Fruit fly (Drosophila melanogaster) whole organism, embryonic: ENCODE results near the gene bor.

ENCODE experiments used
- Ada2b ChIP-seq: fragments of 200-800 bp; sonication (Bioruptor generic); IDR thresholded peaks from 2 replicates; pipeline ENCODE4 v1.3.6; 2022; ENCODE audit warnings: missing biosample characterization, missing genetic modification characterization
- CG10147 ChIP-seq: fragments of 200-800 bp; sonication (Bioruptor generic); optimal IDR thresholded peaks from 2 replicates; lab custom pipeline; 2019; ENCODE audit warnings: missing biosample characterization, mild to moderate bottlenecking, missing genetic modification characterization, moderate library complexity
- CG12236 ChIP-seq: fragments of 200-800 bp; sonication (Bioruptor generic); optimal IDR thresholded peaks from 2 replicates; lab custom pipeline; 2016; ENCODE audit warnings: missing biosample characterization, missing genetic modification characterization
- CG12769 ChIP-seq: fragments of 200-800 bp; sonication (Bioruptor generic); optimal IDR thresholded peaks from 2 replicates; lab custom pipeline; 2019; ENCODE audit warnings: missing biosample characterization, mild to moderate bottlenecking, missing genetic modification characterization, moderate library complexity
- CG14860 ChIP-seq: fragments of 200-800 bp; sonication (Bioruptor generic); IDR thresholded peaks from 3 replicates; pipeline ENCODE4 v1.3.6; 2022; ENCODE audit warnings: missing biosample characterization, missing genetic modification characterization; ENCODE audit not compliant: partially characterized antibody
- CG15073 ChIP-seq: fragments of 200-800 bp; sonication (Bioruptor generic); optimal IDR thresholded peaks from 2 replicates; lab custom pipeline; 2016; ENCODE audit warnings: missing biosample characterization, missing genetic modification characterization
- CG1603 ChIP-seq: fragments of 200-800 bp; sonication (Bioruptor generic); optimal IDR thresholded peaks from 2 replicates; lab custom pipeline; 2019; ENCODE audit warnings: missing biosample characterization, mild to moderate bottlenecking, missing genetic modification characterization, moderate library complexity
- CG16779 ChIP-seq: fragments of 200-800 bp; sonication (Bioruptor generic); IDR thresholded peaks from 2 replicates; pipeline ENCODE4 v1.3.6; 2022; ENCODE audit warnings: missing biosample characterization, missing genetic modification characterization
- CG17186 ChIP-seq: fragments of 200-800 bp; sonication (Bioruptor generic); optimal IDR thresholded peaks from 3 replicates; lab custom pipeline; 2017; ENCODE audit warnings: missing biosample characterization, missing genetic modification reagents, missing genetic modification characterization
- CG17612 ChIP-seq: fragments of 200-800 bp; sonication (Bioruptor generic); IDR thresholded peaks from 2 replicates; pipeline ENCODE4 v1.3.6; 2022; ENCODE audit warnings: missing biosample characterization, missing genetic modification characterization
- CG1792 ChIP-seq: fragments of 200-800 bp; sonication (Bioruptor generic); optimal IDR thresholded peaks from 2 replicates; lab custom pipeline; 2016; ENCODE audit warnings: missing biosample characterization, missing genetic modification characterization
- CG18262 ChIP-seq: fragments of 200-800 bp; optimal IDR thresholded peaks from 3 replicates; lab custom pipeline; 2019; ENCODE audit warnings: missing biosample characterization, mild to moderate bottlenecking, missing genetic modification characterization, moderate library complexity
- CG33213 ChIP-seq: fragments of 200-800 bp; sonication (Bioruptor generic); optimal IDR thresholded peaks from 3 replicates; lab custom pipeline; 2016; ENCODE audit warnings: missing biosample characterization, missing genetic modification characterization
- CG4424 ChIP-seq: fragments of 200-800 bp; sonication (Bioruptor generic); optimal IDR thresholded peaks from 3 replicates; lab custom pipeline; 2016; ENCODE audit warnings: missing biosample characterization, missing genetic modification characterization
- CG6254 ChIP-seq: fragments of 200-800 bp; sonication (Bioruptor generic); optimal IDR thresholded peaks from 3 replicates; lab custom pipeline; 2017; ENCODE audit warnings: mild to moderate bottlenecking, missing biosample characterization, missing genetic modification reagents, missing genetic modification characterization
- CG8388 ChIP-seq: fragments of 200-800 bp; sonication (Bioruptor generic); optimal IDR thresholded peaks from 2 replicates; lab custom pipeline; 2019; ENCODE audit warnings: missing biosample characterization, mild to moderate bottlenecking, missing genetic modification characterization, moderate library complexity
- CG8478 ChIP-seq: fragments of >200 bp; optimal IDR thresholded peaks from 2 replicates; lab custom pipeline; 2018
- CG9727 ChIP-seq: fragments of 200-800 bp; sonication (Bioruptor generic); optimal IDR thresholded peaks from 3 replicates; lab custom pipeline; 2017; ENCODE audit warnings: missing biosample characterization, mild to moderate bottlenecking, missing genetic modification characterization
- CG9797 ChIP-seq: fragments of 200-800 bp; sonication (Bioruptor generic); optimal IDR thresholded peaks from 3 replicates; lab custom pipeline; 2018; ENCODE audit warnings: missing biosample characterization, mild to moderate bottlenecking, missing genetic modification characterization
- Eip74EF ChIP-seq, 2 experiments: fragments of 200-800 bp in 1 of 2; fragments of >200 bp in 1 of 2; sonication (Bioruptor generic) in 1 of 2; optimal IDR thresholded peaks; 2 replicates each; lab custom pipeline; 2017 to 2019; ENCODE audit warnings: missing biosample characterization in 2 of 2, missing genetic modification characterization in 2 of 2, mild to moderate bottlenecking in 1 of 2, moderate library complexity in 1 of 2
- GATAe ChIP-seq: fragments of 200-800 bp; sonication (Bioruptor generic); conservative IDR thresholded peaks from 2 replicates; pipeline ENCODE4 v1.3.6; 2022; ENCODE audit warnings: missing biosample characterization, missing genetic modification characterization
- Hr39 ChIP-seq: fragments of >200 bp; optimal IDR thresholded peaks from 2 replicates; lab custom pipeline; 2017
- Myb ChIP-seq: fragments of 200-800 bp; sonication (Bioruptor generic); optimal IDR thresholded peaks from 2 replicates; lab custom pipeline; 2016; ENCODE audit warnings: missing biosample characterization, missing genetic modification characterization
- Oli ChIP-seq: fragments of 200-800 bp; sonication (Bioruptor generic); optimal IDR thresholded peaks from 2 replicates; lab custom pipeline; 2018; ENCODE audit warnings: missing biosample characterization, mild to moderate bottlenecking, missing genetic modification characterization, moderate library complexity
- Opbp ChIP-seq: fragments of 200-800 bp; sonication (Bioruptor generic); IDR thresholded peaks from 3 replicates; pipeline ENCODE4 v1.3.6; 2022; ENCODE audit warnings: missing biosample characterization, missing genetic modification characterization; ENCODE audit not compliant: partially characterized antibody
- Optix ChIP-seq: fragments of 200-800 bp; sonication (Bioruptor generic); IDR thresholded peaks from 3 replicates; pipeline ENCODE4 v1.3.6; 2022; ENCODE audit warnings: missing biosample characterization, missing genetic modification characterization
- Side ChIP-seq: fragments of 200-800 bp; sonication (Bioruptor generic); optimal IDR thresholded peaks from 2 replicates; lab custom pipeline; 2016; ENCODE audit warnings: missing biosample characterization, missing genetic modification characterization
- Trl ChIP-seq, 3 experiments: fragments of >200 bp in 2 of 3; fragments of 200-800 bp in 1 of 3; sonication (Bioruptor generic) in 1 of 3; optimal IDR thresholded peaks; 2 replicates in 1 of 3; 3 replicates in 2 of 3; lab custom pipeline; 2016 to 2017; ENCODE audit warnings: missing biosample characterization in 1 of 3, missing genetic modification characterization in 1 of 3
- Xbp1 ChIP-seq: fragments of 200-800 bp; sonication (Bioruptor generic); optimal IDR thresholded peaks from 3 replicates; lab custom pipeline; 2016; ENCODE audit warnings: missing biosample characterization, mild to moderate bottlenecking, missing genetic modification characterization
- cato ChIP-seq: fragments of 200-800 bp; sonication (Bioruptor generic); optimal IDR thresholded peaks from 2 replicates; lab custom pipeline; 2016; ENCODE audit warnings: missing biosample characterization, missing genetic modification characterization, borderline replicate concordance
- chif ChIP-seq, 2 experiments: fragments of 200-800 bp; sonication (Bioruptor generic); optimal IDR thresholded peaks; 3 replicates each; lab custom pipeline; 2016; ENCODE audit warnings: missing biosample characterization in 2 of 2, missing genetic modification characterization in 2 of 2
- chinmo ChIP-seq: fragments of 200-800 bp; sonication (Bioruptor generic); IDR thresholded peaks from 4 replicates; pipeline ENCODE4 v1.3.6; 2022; ENCODE audit warnings: missing biosample characterization, missing genetic modification characterization; ENCODE audit not compliant: partially characterized antibody
- ci ChIP-seq: fragments of 200-800 bp; sonication (Bioruptor generic); IDR thresholded peaks from 3 replicates; pipeline ENCODE4 v1.3.6; 2022; ENCODE audit warnings: missing biosample characterization, missing genetic modification characterization
- da ChIP-seq: fragments of 200-800 bp; sonication (Bioruptor generic); optimal IDR thresholded peaks from 2 replicates; lab custom pipeline; 2016; ENCODE audit warnings: missing biosample characterization, missing genetic modification characterization
- dati ChIP-seq: fragments of 200-800 bp; sonication (Bioruptor generic); IDR thresholded peaks from 2 replicates; pipeline ENCODE4 v1.3.6; 2022; ENCODE audit warnings: missing biosample characterization, missing genetic modification characterization
- dm ChIP-seq: fragments of 200-800 bp; sonication (Bioruptor generic); optimal IDR thresholded peaks from 3 replicates; lab custom pipeline; 2016; ENCODE audit warnings: missing biosample characterization, missing genetic modification characterization
- ems ChIP-seq: fragments of 200-800 bp; sonication (Bioruptor generic); optimal IDR thresholded peaks from 3 replicates; lab custom pipeline; 2016; ENCODE audit warnings: missing biosample characterization, missing genetic modification characterization
- gcm2 ChIP-seq: fragments of 200-800 bp; sonication (Bioruptor generic); optimal IDR thresholded peaks from 2 replicates; lab custom pipeline; 2016; ENCODE audit warnings: missing biosample characterization, missing genetic modification characterization
- grau ChIP-seq: fragments of 200-800 bp; optimal IDR thresholded peaks from 3 replicates; lab custom pipeline; 2019; ENCODE audit warnings: missing biosample characterization, mild to moderate bottlenecking, missing genetic modification characterization, moderate library complexity
- gsb ChIP-seq: fragments of 200-800 bp; sonication (Bioruptor generic); IDR thresholded peaks from 2 replicates; pipeline ENCODE4 v1.3.6; 2022; ENCODE audit warnings: missing biosample characterization, missing genetic modification characterization
- jing ChIP-seq: fragments of 200-800 bp; sonication (Bioruptor generic); optimal IDR thresholded peaks from 2 replicates; lab custom pipeline; 2018; ENCODE audit warnings: missing biosample characterization, mild to moderate bottlenecking, missing genetic modification characterization
- lola ChIP-seq, 3 experiments: fragments of >200 bp in 2 of 3; fragments of 200-800 bp in 1 of 3; sonication (Bioruptor generic) in 1 of 3; optimal IDR thresholded peaks; 2 replicates each; lab custom pipeline; 2017 to 2019; ENCODE audit warnings: missing biosample characterization in 3 of 3, missing genetic modification characterization in 3 of 3, mild to moderate bottlenecking in 1 of 3, moderate library complexity in 1 of 3
- maf-S ChIP-seq: fragments of 200-800 bp; sonication (Bioruptor generic); optimal IDR thresholded peaks from 2 replicates; lab custom pipeline; 2016; ENCODE audit warnings: missing biosample characterization, missing genetic modification characterization
- mam ChIP-seq: fragments of 200-800 bp; sonication (Bioruptor generic); optimal IDR thresholded peaks from 3 replicates; lab custom pipeline; 2016; ENCODE audit warnings: missing biosample characterization, missing genetic modification characterization
- mld ChIP-seq: fragments of 200-800 bp; sonication (Bioruptor generic); IDR thresholded peaks from 3 replicates; pipeline ENCODE4 v1.3.6; 2022; ENCODE audit warnings: missing biosample characterization, missing genetic modification characterization; ENCODE audit not compliant: partially characterized antibody
- pb ChIP-seq: fragments of 200-800 bp; sonication (Bioruptor generic); optimal IDR thresholded peaks from 3 replicates; lab custom pipeline; 2016; ENCODE audit warnings: missing biosample characterization, missing genetic modification characterization
- scrt ChIP-seq: fragments of 200-800 bp; sonication (Bioruptor generic); optimal IDR thresholded peaks from 2 replicates; lab custom pipeline; 2018; ENCODE audit warnings: missing biosample characterization, mild to moderate bottlenecking, missing genetic modification characterization, moderate library complexity
- sima ChIP-seq: fragments of 200-800 bp; sonication (Bioruptor generic); optimal IDR thresholded peaks from 2 replicates; lab custom pipeline; 2016; ENCODE audit warnings: missing biosample characterization, missing genetic modification characterization
- sr ChIP-seq: fragments of 200-800 bp; sonication (Bioruptor generic); IDR thresholded peaks from 3 replicates; pipeline ENCODE4 v1.3.6; 2022; ENCODE audit warnings: missing biosample characterization, missing genetic modification characterization

bor gene

DNA sequence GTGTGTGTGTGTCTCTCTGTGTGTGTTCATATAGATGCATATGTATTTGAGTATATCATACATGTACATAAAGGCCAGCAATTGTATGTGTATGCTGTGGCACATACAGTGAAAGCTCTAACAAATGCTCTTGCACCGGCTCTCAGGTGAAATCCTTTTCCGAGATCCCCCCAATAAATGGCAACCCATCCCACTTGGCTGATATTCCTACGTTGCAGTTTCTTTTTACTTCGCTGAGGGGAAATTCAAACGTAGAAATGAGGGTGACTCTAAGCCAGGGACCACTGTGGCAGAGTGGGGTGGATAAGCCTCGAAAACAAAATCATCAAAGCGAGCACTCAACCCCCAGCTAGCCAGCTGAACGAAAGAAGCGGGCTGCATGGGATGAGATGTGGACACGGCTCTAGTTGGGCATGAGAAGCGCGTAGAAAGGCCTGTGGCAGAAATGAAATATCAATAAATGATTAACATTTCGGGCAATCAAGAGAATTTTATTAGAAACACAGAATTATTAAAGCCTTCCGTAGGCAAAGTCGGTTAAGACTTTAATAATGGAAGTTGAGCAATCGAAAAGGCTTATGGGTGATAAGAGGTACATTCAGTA, 41.5 kb downstream of the bor start (continued):
- TF ChIP-seq CG1603 (peak; percentile 99), CG12769 (tag; lab: Kevin White, UChicago) (peak; percentile 100), CG16779 (peak; percentile 99), Trl (optimal IDR thresholded peaks at IDR 0.05; lab: Kevin White, UChicago) (peak in 1 of 2 experiments; percentile 17), Trl (GFP tag; optimal IDR thresholded peaks at IDR 0.05; lab: Kevin White, UChicago) (peak; percentile 100), maf-S (peak; percentile 99), da (GFP tag; lab: Kevin White, UChicago) (peak; percentile 99), Side (GFP tag; lab: Kevin White, UChicago) (peak; percentile 100), CG8388 (GFP tag; lab: Kevin White, UChicago) (peak; percentile 98), Optix (GFP tag; lab: Robert Waterston, UW) (peak; percentile 100), sima (peak; percentile 98), CG12236 (GFP tag; lab: Kevin White, UChicago) (peak; percentile 99), Myb (GFP tag; lab: Kevin White, UChicago) (peak; percentile 95), grau (peak; percentile 100), CG15073 (GFP tag; lab: Kevin White, UChicago) (peak; percentile 94), CG4424 (peak; percentile 99), CG14860 (GFP tag; lab: Robert Waterston, UW) (no peak), chinmo (GFP tag; lab: Robert Waterston, UW) (peak; percentile 85; the same call in 3 of the 4 replicates), CG17612 (GFP tag; lab: Robert Waterston, UW) (peak; percentile 98), Xbp1 (GFP tag; lab: Kevin White, UChicago) (peak; percentile 100), ci (GFP tag; lab: Robert Waterston, UW) (peak; percentile 100), Eip74EF (GFP tag; optimal IDR thresholded peaks at IDR 0.05; lab: Kevin White, UChicago) (peak in 1 of 2 experiments; percentile 97), jing (GFP tag; lab: Kevin White, UChicago) (peak; percentile 99), Hr39 (lab: Kevin White, UChicago) (no peak), gcm2 (GFP tag; lab: Kevin White, UChicago) (peak; percentile 98), mam (peak; percentile 99), pb (peak; percentile 100), sr (GFP tag; lab: Robert Waterston, UW) (peak; percentile 99), scrt (GFP tag; lab: Kevin White, UChicago) (peak; percentile 98), lola (GFP tag; optimal IDR thresholded peaks at IDR 0.05; lab: Kevin White, UChicago) (peak in 2 of 3 experiments; percentile 37 to 64), gsb (GFP tag; lab: Robert Waterston, UW) (peak; percentile 99), chif (GFP tag; optimal IDR thresholded peaks at IDR 0.05; lab: Kevin White, UChicago) (peak; percentile 99 to 100), CG17186 (GFP tag; lab: Kevin White, UChicago) (peak; percentile 97), mld (GFP tag; lab: Robert Waterston, UW) (no peak), dm (GFP tag; lab: Kevin White, UChicago) (peak; percentile 99), Opbp (GFP tag; lab: Robert Waterston, UW) (no peak; the same call in 2 of the 3 replicates), CG33213 (GFP tag; lab: Kevin White, UChicago) (peak; percentile 100), ems (GFP tag; lab: Kevin White, UChicago) (peak; percentile 100), GATAe (peak; percentile 98), cato (peak; percentile 98), Oli (tag; lab: Kevin White, UChicago) (peak; percentile 99), CG6254 (GFP tag; lab: Kevin White, UChicago) (peak; percentile 97), CG9797 (peak; percentile 76), CG8478 (lab: Kevin White, UChicago) (peak; percentile 92), Ada2b (peak; percentile 100), dati (GFP tag; lab: Robert Waterston, UW) (peak; percentile 99), CG9727 (GFP tag; lab: Kevin White, UChicago) (peak; percentile 93), CG18262 (tag; lab: Kevin White, UChicago) (peak; percentile 96), CG10147 (GFP tag; lab: Kevin White, UChicago) (peak; percentile 96), CG1792 (GFP tag; lab: Kevin White, UChicago) (peak; percentile 99)
